Worm (Caenorhabditis elegans) whole organism, L3 larva: ENCODE measurements around the gene fbxa-188.

Experiments used
- aly-2 ChIP-seq: fragments of 150-350 bp; optimal IDR thresholded peaks from 2 replicates; lab custom pipeline; 2014; ENCODE audit warnings: missing biosample characterization, missing genetic modification characterization
- elt-1 ChIP-seq: fragments of 150-350 bp; optimal IDR thresholded peaks from 2 replicates; lab custom pipeline; 2014; ENCODE audit warnings: missing biosample characterization, missing genetic modification characterization
- elt-2 ChIP-seq: sonication (generic microtip); optimal IDR thresholded peaks from 2 replicates; lab custom pipeline; 2016; ENCODE audit warnings: missing genetic modification reagents, mild to moderate bottlenecking, missing genetic modification characterization, missing compliant biosample characterization
- elt-3 ChIP-seq, 3 experiments: fragments of 150-350 bp in 1 of 3; sonication (generic microtip) in 2 of 3; optimal IDR thresholded peaks; 2 replicates in 2 of 3; 4 replicates in 1 of 3; lab custom pipeline; 2014 to 2017; ENCODE audit warnings: missing biosample characterization in 3 of 3, missing genetic modification characterization in 3 of 3
- fkh-10 ChIP-seq: sonication (generic microtip); optimal IDR thresholded peaks from 2 replicates; lab custom pipeline; 2017; ENCODE audit warnings: missing biosample characterization, missing genetic modification reagents, missing genetic modification characterization
- lin-15B ChIP-seq: fragments of 150-350 bp; optimal IDR thresholded peaks from 2 replicates; lab custom pipeline; 2014; ENCODE audit warnings: missing biosample characterization, missing genetic modification characterization
- mml-1 ChIP-seq: fragments of 150-350 bp; sonication (generic microtip); optimal IDR thresholded peaks from 3 replicates; lab custom pipeline; 2014; ENCODE audit warnings: missing biosample characterization, missing genetic modification characterization
- nhr-43 ChIP-seq: sonication (generic microtip); optimal IDR thresholded peaks from 2 replicates; lab custom pipeline; 2016; ENCODE audit warnings: mild to moderate bottlenecking, missing genetic modification characterization, missing compliant biosample characterization; ENCODE audit not compliant: poor library complexity, severe bottlenecking
- pha-4 ChIP-seq: fragments of 150-350 bp; optimal IDR thresholded peaks from 2 replicates; lab custom pipeline; 2014; ENCODE audit warnings: missing biosample characterization, missing genetic modification reagents, missing genetic modification characterization
- ztf-11 ChIP-seq: fragments of 150-350 bp; optimal IDR thresholded peaks from 2 replicates; lab custom pipeline; 2014; ENCODE audit warnings: missing biosample characterization, missing genetic modification characterization
- ztf-4 ChIP-seq: fragments of 150-350 bp; optimal IDR thresholded peaks from 2 replicates; lab custom pipeline; 2014; ENCODE audit warnings: missing biosample characterization, missing genetic modification characterization

DNA sequence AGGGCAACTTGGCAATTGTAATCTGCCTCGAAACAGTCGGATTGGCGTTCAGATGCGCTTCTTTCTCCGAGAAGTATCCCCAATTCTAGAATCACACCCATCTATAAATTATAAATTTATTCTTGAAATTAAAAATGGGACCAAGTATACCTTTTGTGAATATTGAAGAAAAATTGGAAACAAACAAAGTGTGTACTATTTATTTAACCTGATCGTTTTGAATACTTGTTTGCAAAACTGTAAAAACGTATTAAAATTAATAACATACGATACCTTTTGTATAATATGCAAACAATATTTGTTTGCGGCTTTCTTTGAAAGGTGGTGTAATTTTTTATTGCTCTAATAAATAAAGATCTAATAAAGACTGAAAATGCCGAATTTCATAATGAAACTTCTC, 32.3 kb downstream of the fbxa-188 start, which contains the start of gene Y61B8B.3:
- TF ChIP-seq fkh-10 (GFP tag; lab: Kevin White, UChicago) (no peak), aly-2 (tag; lab: Kevin White, UChicago) (no peak), elt-2 (tag; lab: Kevin White, UChicago) (no peak), pha-4 (tag; lab: Kevin White, UChicago) (no peak), mml-1 (no peak), ztf-11 (tag; lab: Kevin White, UChicago) (no peak), elt-1 (tag; lab: Kevin White, UChicago) (no peak), elt-3 (tag; optimal IDR thresholded peaks at IDR 0.05; lab: Kevin White, UChicago) (no peak), ztf-4 (tag; lab: Kevin White, UChicago) (no peak), lin-15B (no peak), nhr-43 (tag; lab: Kevin White, UChicago) (no peak)
